Fruit fly (Drosophila melanogaster) whole organism, embryonic: ENCODE data around the gene CG12241.

Experiments
- Asciz ChIP-seq: fragments of 200-800 bp; sonication (Bioruptor generic); optimal IDR thresholded peaks from 2 replicates; lab custom pipeline; 2017; ENCODE audit warnings: missing biosample characterization, mild to moderate bottlenecking, missing genetic modification characterization, missing genetic modification reagents
- Bteb2 ChIP-seq: fragments of 200-800 bp; sonication (Bioruptor generic); optimal IDR thresholded peaks from 2 replicates; lab custom pipeline; 2016; ENCODE audit warnings: missing biosample characterization, missing genetic modification characterization
- CG10959 ChIP-seq: fragments of 200-800 bp; sonication (Bioruptor generic); IDR thresholded peaks from 2 replicates; pipeline ENCODE4 v1.3.6; 2022; ENCODE audit warnings: missing biosample characterization, missing genetic modification characterization
- CG12744 ChIP-seq: fragments of 200-800 bp; sonication (Bioruptor generic); optimal IDR thresholded peaks from 2 replicates; lab custom pipeline; 2016; ENCODE audit warnings: missing biosample characterization, missing genetic modification characterization
- CG13775 ChIP-seq: fragments of 200-800 bp; sonication (Bioruptor generic); optimal IDR thresholded peaks from 3 replicates; lab custom pipeline; 2017; ENCODE audit warnings: missing biosample characterization, mild to moderate bottlenecking, missing genetic modification characterization
- CG15479 ChIP-seq: fragments of 200-800 bp; sonication (Bioruptor generic); optimal IDR thresholded peaks from 3 replicates; lab custom pipeline; 2019; ENCODE audit warnings: missing biosample characterization, mild to moderate bottlenecking, missing genetic modification characterization, moderate library complexity
- CG15696 ChIP-seq: fragments of 200-800 bp; sonication (Bioruptor generic); optimal IDR thresholded peaks from 2 replicates; lab custom pipeline; 2019; ENCODE audit warnings: missing biosample characterization, mild to moderate bottlenecking, missing genetic modification characterization, moderate library complexity
- CG17328 ChIP-seq: fragments of 200-800 bp; sonication (Bioruptor generic); IDR thresholded peaks from 2 replicates; pipeline ENCODE4 v1.3.6; 2022; ENCODE audit warnings: missing biosample characterization, missing genetic modification characterization
- CG1792 ChIP-seq: fragments of 200-800 bp; sonication (Bioruptor generic); optimal IDR thresholded peaks from 2 replicates; lab custom pipeline; 2016; ENCODE audit warnings: missing biosample characterization, missing genetic modification characterization
- CG2116 ChIP-seq: fragments of 200-800 bp; sonication (Bioruptor generic); optimal IDR thresholded peaks from 3 replicates; lab custom pipeline; 2018; ENCODE audit warnings: missing biosample characterization, mild to moderate bottlenecking, missing genetic modification characterization
- CG2202 ChIP-seq: fragments of 200-800 bp; sonication (Bioruptor generic); optimal IDR thresholded peaks from 2 replicates; lab custom pipeline; 2018; ENCODE audit warnings: missing biosample characterization, mild to moderate bottlenecking, missing genetic modification characterization
- CG31388 ChIP-seq: fragments of 200-800 bp; sonication (Bioruptor generic); optimal IDR thresholded peaks from 2 replicates; lab custom pipeline; 2016; ENCODE audit warnings: missing biosample characterization, missing genetic modification characterization
- CG3163 ChIP-seq: fragments of 200-800 bp; sonication (Bioruptor generic); optimal IDR thresholded peaks from 3 replicates; lab custom pipeline; 2016; ENCODE audit warnings: missing biosample characterization, missing genetic modification characterization
- CG4820 ChIP-seq: fragments of 200-800 bp; sonication (Bioruptor generic); optimal IDR thresholded peaks from 3 replicates; lab custom pipeline; 2016; ENCODE audit warnings: missing biosample characterization, missing genetic modification characterization
- CG6175 ChIP-seq: fragments of 200-800 bp; sonication (Bioruptor generic); IDR thresholded peaks from 3 replicates; pipeline ENCODE4 v1.3.6; 2022; ENCODE audit warnings: missing biosample characterization, missing genetic modification characterization
- CG8290 ChIP-seq, 3 experiments: fragments of 200-800 bp; sonication (Bioruptor generic); optimal IDR thresholded peaks; 2 replicates each; lab custom pipeline; 2016 to 2019; ENCODE audit warnings: missing biosample characterization in 3 of 3, missing genetic modification characterization in 3 of 3, mild to moderate bottlenecking in 2 of 3, moderate library complexity in 1 of 3
- Dbx ChIP-seq: fragments of 200-800 bp; sonication (Bioruptor generic); IDR thresholded peaks from 3 replicates; pipeline ENCODE4 v1.3.6; 2022; ENCODE audit warnings: missing biosample characterization, missing genetic modification characterization
- E2f1 ChIP-seq: fragments of 200-800 bp; sonication (Bioruptor generic); IDR thresholded peaks from 2 replicates; pipeline ENCODE4 v1.3.6; 2022; ENCODE audit warnings: missing biosample characterization, missing genetic modification characterization
- Elba2 ChIP-seq: fragments of 200-800 bp; sonication (Bioruptor generic); optimal IDR thresholded peaks from 3 replicates; lab custom pipeline; 2016; ENCODE audit warnings: missing biosample characterization, missing genetic modification characterization
- GATAe ChIP-seq: fragments of 200-800 bp; sonication (Bioruptor generic); conservative IDR thresholded peaks from 2 replicates; pipeline ENCODE4 v1.3.6; 2022; ENCODE audit warnings: missing biosample characterization, missing genetic modification characterization
- Hey ChIP-seq: fragments of 200-800 bp; sonication (Bioruptor generic); optimal IDR thresholded peaks from 3 replicates; lab custom pipeline; 2018; ENCODE audit warnings: missing biosample characterization, mild to moderate bottlenecking, missing genetic modification characterization
- Hr78 ChIP-seq, 2 experiments: fragments of 200-800 bp in 1 of 2; fragments of >200 bp in 1 of 2; sonication (Bioruptor generic) in 1 of 2; optimal IDR thresholded peaks; 2 replicates each; lab custom pipeline; 2017 to 2019; ENCODE audit warnings: missing biosample characterization in 2 of 2, missing genetic modification characterization in 2 of 2, mild to moderate bottlenecking in 1 of 2, moderate library complexity in 1 of 2
- MBD-R2 ChIP-seq: fragments of 200-800 bp; sonication (Bioruptor generic); IDR thresholded peaks from 2 replicates; pipeline ENCODE4 v1.3.6; 2022; ENCODE audit warnings: missing biosample characterization, missing genetic modification characterization
- Mad ChIP-seq: fragments of 200-800 bp; sonication (Bioruptor generic); optimal IDR thresholded peaks from 2 replicates; lab custom pipeline; 2016; ENCODE audit warnings: missing biosample characterization, missing genetic modification characterization
- NC2α ChIP-seq: fragments of 200-800 bp; sonication (Bioruptor generic); optimal IDR thresholded peaks from 2 replicates; lab custom pipeline; 2016; ENCODE audit warnings: missing biosample characterization, missing genetic modification characterization
- NfI ChIP-seq: fragments of 200-800 bp; sonication (Bioruptor generic); optimal IDR thresholded peaks from 3 replicates; lab custom pipeline; 2018; ENCODE audit warnings: missing biosample characterization, mild to moderate bottlenecking, missing genetic modification characterization, moderate library complexity
- Ravus ChIP-seq: fragments of 200-800 bp; sonication (Bioruptor generic); IDR thresholded peaks from 2 replicates; pipeline ENCODE4 v1.3.6; 2022; ENCODE audit warnings: missing biosample characterization, missing genetic modification characterization
- Trl ChIP-seq, 3 experiments: fragments of >200 bp in 2 of 3; fragments of 200-800 bp in 1 of 3; sonication (Bioruptor generic) in 1 of 3; optimal IDR thresholded peaks; 2 replicates in 1 of 3; 3 replicates in 2 of 3; lab custom pipeline; 2016 to 2017; ENCODE audit warnings: missing biosample characterization in 1 of 3, missing genetic modification characterization in 1 of 3
- Usf ChIP-seq: fragments of 200-800 bp; sonication (Bioruptor generic); optimal IDR thresholded peaks from 2 replicates; lab custom pipeline; 2017; ENCODE audit warnings: missing genotype, missing biosample characterization, missing genetic modification characterization
- amos ChIP-seq: fragments of 200-800 bp; sonication (Bioruptor generic); IDR thresholded peaks from 2 replicates; pipeline ENCODE4 v1.3.6; 2022; ENCODE audit warnings: missing biosample characterization, missing genetic modification characterization; ENCODE audit not compliant: partially characterized antibody
- bcd ChIP-seq: fragments of 200-800 bp; sonication (Bioruptor generic); optimal IDR thresholded peaks from 2 replicates; lab custom pipeline; 2017; ENCODE audit warnings: missing biosample characterization, mild to moderate bottlenecking, missing genetic modification characterization
- crp ChIP-seq, 2 experiments: fragments of 200-800 bp; sonication (Bioruptor generic); optimal IDR thresholded peaks; 2 replicates in 1 of 2; 3 replicates in 1 of 2; lab custom pipeline; 2017; ENCODE audit warnings: missing biosample characterization in 2 of 2, missing genetic modification characterization in 2 of 2, mild to moderate bottlenecking in 1 of 2, moderate library complexity in 1 of 2
- dati ChIP-seq: fragments of 200-800 bp; sonication (Bioruptor generic); IDR thresholded peaks from 2 replicates; pipeline ENCODE4 v1.3.6; 2022; ENCODE audit warnings: missing biosample characterization, missing genetic modification characterization
- dysf ChIP-seq: fragments of 200-800 bp; sonication (Bioruptor generic); IDR thresholded peaks from 3 replicates; pipeline ENCODE4 v1.3.6; 2022; ENCODE audit warnings: missing biosample characterization, missing genetic modification characterization
- gcm ChIP-seq: fragments of 200-800 bp; sonication (Bioruptor generic); optimal IDR thresholded peaks from 2 replicates; lab custom pipeline; 2019; ENCODE audit warnings: missing biosample characterization, mild to moderate bottlenecking, missing genetic modification characterization, moderate library complexity
- gem ChIP-seq: fragments of 200-800 bp; sonication (Bioruptor generic); optimal IDR thresholded peaks from 2 replicates; lab custom pipeline; 2019; ENCODE audit warnings: missing biosample characterization, mild to moderate bottlenecking, missing genetic modification characterization, moderate library complexity
- grn ChIP-seq: fragments of 200-800 bp; sonication (Bioruptor generic); optimal IDR thresholded peaks from 3 replicates; lab custom pipeline; 2017; ENCODE audit warnings: missing biosample characterization, missing genetic modification characterization
- hth ChIP-seq: fragments of >200 bp; optimal IDR thresholded peaks from 2 replicates; lab custom pipeline; 2017; ENCODE audit warnings: inconsistent platforms
- jing ChIP-seq: fragments of 200-800 bp; sonication (Bioruptor generic); optimal IDR thresholded peaks from 2 replicates; lab custom pipeline; 2018; ENCODE audit warnings: missing biosample characterization, mild to moderate bottlenecking, missing genetic modification characterization
- kah ChIP-seq: fragments of 200-800 bp; sonication (Bioruptor generic); optimal IDR thresholded peaks from 2 replicates; lab custom pipeline; 2018; ENCODE audit warnings: missing biosample characterization, mild to moderate bottlenecking, missing genetic modification characterization
- kni ChIP-seq: fragments of 200-800 bp; sonication (Bioruptor generic); optimal IDR thresholded peaks from 3 replicates; lab custom pipeline; 2017; ENCODE audit warnings: mild to moderate bottlenecking, missing biosample characterization, missing genetic modification reagents, missing genetic modification characterization
- knrl ChIP-seq: fragments of 200-800 bp; sonication (Bioruptor generic); IDR thresholded peaks from 3 replicates; pipeline ENCODE4 v1.3.6; 2022; ENCODE audit warnings: missing biosample characterization, missing genetic modification characterization; ENCODE audit not compliant: partially characterized antibody
- org-1 ChIP-seq: fragments of 200-800 bp; sonication (Bioruptor generic); optimal IDR thresholded peaks from 2 replicates; lab custom pipeline; 2017; ENCODE audit warnings: missing biosample characterization, missing genetic modification characterization
- pb ChIP-seq: fragments of 200-800 bp; sonication (Bioruptor generic); optimal IDR thresholded peaks from 3 replicates; lab custom pipeline; 2016; ENCODE audit warnings: missing biosample characterization, missing genetic modification characterization
- sd ChIP-seq: fragments of 200-800 bp; sonication (Bioruptor generic); optimal IDR thresholded peaks from 3 replicates; lab custom pipeline; 2018; ENCODE audit warnings: missing biosample characterization, mild to moderate bottlenecking, missing genetic modification characterization, moderate library complexity
- slbo ChIP-seq: fragments of 200-800 bp; sonication (Bioruptor generic); IDR thresholded peaks from 2 replicates; pipeline ENCODE4 v1.3.6; 2022; ENCODE audit warnings: missing biosample characterization, missing genetic modification characterization
- toy ChIP-seq: fragments of 200-800 bp; sonication (Bioruptor generic); IDR thresholded peaks from 2 replicates; pipeline ENCODE4 v1.3.6; 2022; ENCODE audit warnings: missing biosample characterization, missing genetic modification characterization
- vnd ChIP-seq: fragments of 200-800 bp; sonication (Bioruptor generic); IDR thresholded peaks from 3 replicates; pipeline ENCODE4 v1.3.6; 2022; ENCODE audit warnings: missing biosample characterization, missing genetic modification characterization; ENCODE audit not compliant: partially characterized antibody

CG12241 gene

DNA sequence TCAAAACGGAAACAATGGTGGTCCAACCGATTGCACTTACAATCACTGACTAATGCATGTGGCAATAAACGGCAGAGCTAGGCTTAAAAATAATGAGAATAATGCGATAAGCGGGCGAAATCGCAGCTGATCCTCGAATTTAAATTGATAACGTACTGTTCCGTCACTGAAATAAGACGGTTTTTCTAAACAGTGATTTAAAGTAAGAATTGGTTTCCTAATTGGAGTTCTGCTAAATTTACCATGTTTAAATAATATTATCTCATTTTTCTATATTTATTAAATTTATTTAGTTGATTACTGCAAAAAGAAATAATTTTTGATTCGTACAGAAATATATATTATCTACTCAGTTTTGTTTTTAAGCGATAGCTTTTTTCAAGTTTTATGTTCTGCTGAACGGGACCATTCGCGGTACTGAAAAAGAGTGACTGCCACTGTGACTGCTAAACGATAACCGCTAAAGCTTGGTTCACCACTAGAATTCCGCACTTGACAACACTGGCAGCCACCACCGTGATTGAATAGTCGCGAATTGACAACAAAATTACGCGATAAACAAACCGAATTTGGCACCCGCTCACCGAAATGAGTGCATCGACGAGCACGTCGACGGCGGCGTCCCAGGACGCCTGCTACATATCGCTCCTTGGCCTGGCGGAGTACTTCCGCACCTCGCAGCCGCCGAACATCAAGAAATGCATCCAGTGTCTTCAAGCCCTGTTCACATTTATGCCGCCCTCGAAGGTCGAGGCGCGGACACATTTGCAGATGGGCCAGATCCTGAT, 10.2 kb upstream of the CG12241 start, which contains the start of the genes Spn88Eb and Mau2 (continued):
- TF ChIP-seq org-1 (GFP tag; lab: Kevin White, UChicago) (no peak), E2f1 (GFP tag; lab: Robert Waterston, UW) (peak; percentile 72), kni (GFP tag; lab: Kevin White, UChicago) (no peak), CG3163 (GFP tag; lab: Kevin White, UChicago) (peak; percentile 43), CG1792 (no peak), Ravus (GFP tag; lab: Robert Waterston, UW) (peak; percentile 32), Usf (GFP tag; lab: Kevin White, UChicago) (no peak), CG17328 (peak; percentile 53), NC2α (no peak), pb (GFP tag; lab: Kevin White, UChicago) (no peak), CG2116 (GFP tag; lab: Kevin White, UChicago) (peak; percentile 58), kah (GFP tag; lab: Kevin White, UChicago) (peak; percentile 4), MBD-R2 (GFP tag; lab: Robert Waterston, UW) (peak; percentile 97), Dbx (GFP tag; lab: Robert Waterston, UW) (peak; percentile 82), knrl (GFP tag; lab: Robert Waterston, UW) (peak; percentile 82), CG8290 (GFP tag; optimal IDR thresholded peaks at IDR 0.05; lab: Kevin White, UChicago) (peak; percentile 55), CG8290 (tag; optimal IDR thresholded peaks at IDR 0.05; lab: Kevin White, UChicago) (peak in 1 of 2 experiments; percentile 53), toy (GFP tag; lab: Robert Waterston, UW) (no peak; the same call in 1 of the 2 replicates), Trl (optimal IDR thresholded peaks at IDR 0.05; lab: Kevin White, UChicago) (no peak), Trl (GFP tag; optimal IDR thresholded peaks at IDR 0.05; lab: Kevin White, UChicago) (peak; percentile 70), Mad (GFP tag; lab: Kevin White, UChicago) (peak; percentile 48), Hey (tag; lab: Kevin White, UChicago) (no peak), Elba2 (peak; percentile 47), CG10959 (no peak), CG12744 (GFP tag; lab: Kevin White, UChicago) (no peak), Hr78 (GFP tag; optimal IDR thresholded peaks at IDR 0.05; lab: Kevin White, UChicago) (no peak), CG15479 (GFP tag; lab: Kevin White, UChicago) (no peak), CG31388 (GFP tag; lab: Kevin White, UChicago) (no peak), NfI (GFP tag; lab: Kevin White, UChicago) (peak; percentile 73), gem (tag; lab: Kevin White, UChicago) (no peak), vnd (GFP tag; lab: Robert Waterston, UW) (peak; percentile 69; the same call in 2 of the 3 replicates), CG15696 (tag; lab: Kevin White, UChicago) (peak; percentile 48), hth (lab: Kevin White, UChicago) (no peak), slbo (GFP tag; lab: Robert Waterston, UW) (peak; percentile 91), gcm (no peak), CG6175 (peak; percentile 53; the same call in 1 of the 3 replicates), Asciz (GFP tag; lab: Kevin White, UChicago) (no peak), GATAe (no peak; the same call in 1 of the 2 replicates), crp (GFP tag; optimal IDR thresholded peaks at IDR 0.05; lab: Kevin White, UChicago) (peak in 1 of 2 experiments; percentile 48), dati (GFP tag; lab: Robert Waterston, UW) (no peak), jing (no peak), bcd (GFP tag; lab: Kevin White, UChicago) (peak; percentile 67), CG13775 (peak; percentile 18), CG2202 (tag; lab: Kevin White, UChicago) (no peak), amos (GFP tag; lab: Robert Waterston, UW) (peak; percentile 79), CG4820 (GFP tag; lab: Kevin White, UChicago) (peak; percentile 48), Bteb2 (GFP tag; lab: Kevin White, UChicago) (peak; percentile 21), sd (tag; lab: Kevin White, UChicago) (no peak), dysf (GFP tag; lab: Robert Waterston, UW) (peak; percentile 80), grn (GFP tag; lab: Kevin White, UChicago) (no peak)
